Worm (Caenorhabditis elegans) whole organism, midembryonic: ENCODE results near the gene pals-23.

Experiments used
- flt-1 ChIP-seq: fragments of 200-800 bp; sonication (Bioruptor generic); IDR thresholded peaks from 2 replicates; pipeline ENCODE4 v1.3.6; 2022; ENCODE audit warnings: missing genetic modification characterization, missing compliant biosample characterization
- tab-1 ChIP-seq: fragments of 200-800 bp; sonication (Bioruptor generic); IDR thresholded peaks from 2 replicates; pipeline ENCODE4 v1.3.6; 2022; ENCODE audit warnings: missing genetic modification characterization, missing compliant biosample characterization
- ztf-23 ChIP-seq: fragments of 200-800 bp; sonication (Bioruptor generic); IDR thresholded peaks from 2 replicates; pipeline ENCODE4 v1.3.6; 2022; ENCODE audit warnings: missing genetic modification reagents, missing genetic modification characterization, missing compliant biosample characterization

DNA sequence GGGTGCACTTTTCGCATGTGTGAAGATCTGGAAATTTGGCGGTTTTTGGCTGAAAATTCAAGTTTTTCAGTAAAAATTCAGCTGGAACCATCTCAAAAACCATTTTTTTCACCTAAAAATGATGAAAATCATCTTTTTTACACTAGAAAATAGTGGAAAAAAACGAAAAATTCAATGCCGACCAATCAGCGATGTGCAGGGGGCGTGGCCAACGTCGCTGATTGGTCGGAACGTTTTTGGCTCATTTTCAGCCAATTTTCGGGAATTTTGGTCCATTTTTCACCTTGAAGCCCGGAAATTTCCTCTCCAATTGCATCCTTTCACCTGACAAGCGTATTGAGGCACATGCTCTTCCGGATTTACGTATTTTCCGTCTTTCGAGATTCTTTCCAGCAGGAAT, 40.2 kb upstream of the pals-23 start:
- TF ChIP-seq tab-1 (GFP tag; lab: Robert Waterston, UW) (no peak), flt-1 (GFP tag; lab: Robert Waterston, UW) (no peak), ztf-23 (GFP tag; lab: Robert Waterston, UW) (no peak)
